Fruit fly (Drosophila melanogaster) Kc167 (cell line): ENCODE measurements around the gene ghi.

Source experiments
- Myc ChIP-seq: fragments of >200 bp; optimal IDR thresholded peaks from 2 replicates; lab custom pipeline; 2017; ENCODE audit warnings: missing external identifiers
- h ChIP-seq: fragments of >200 bp; optimal IDR thresholded peaks from 3 replicates; lab custom pipeline; 2018; ENCODE audit warnings: missing external identifiers
- psq ChIP-seq: fragments of >200 bp; optimal IDR thresholded peaks from 2 replicates; lab custom pipeline; 2017; ENCODE audit warnings: missing external identifiers
- ttk ChIP-seq: sonication (Bioruptor generic); optimal IDR thresholded peaks from 2 replicates; lab custom pipeline; 2017; ENCODE audit warnings: missing external identifiers

- TF ChIP-seq psq (lab: Kevin White, UChicago) (no peak), ttk (lab: Kevin White, UChicago) (no peak), h (lab: Kevin White, UChicago) (no peak), Myc (no peak)
These were observed 4.4 kb upstream of the ghi start for dm6 chr3L:9447239-9447777.
